Worm (Caenorhabditis elegans) whole organism, dauer: ENCODE data around the gene fbxb-98.
"Not testable (repeated sequence)": the region's sequence is repeated elsewhere in the genome, so short reads cannot be mapped to it uniquely, and the experiment has no call there.

ENCODE experiments used
- unc-62 ChIP-seq: sonication (generic microtip); optimal IDR thresholded peaks from 2 replicates; lab custom pipeline; 2017; ENCODE audit warnings: missing biosample characterization, missing genetic modification reagents, missing genetic modification characterization

Gene fbxb-98

DNA sequence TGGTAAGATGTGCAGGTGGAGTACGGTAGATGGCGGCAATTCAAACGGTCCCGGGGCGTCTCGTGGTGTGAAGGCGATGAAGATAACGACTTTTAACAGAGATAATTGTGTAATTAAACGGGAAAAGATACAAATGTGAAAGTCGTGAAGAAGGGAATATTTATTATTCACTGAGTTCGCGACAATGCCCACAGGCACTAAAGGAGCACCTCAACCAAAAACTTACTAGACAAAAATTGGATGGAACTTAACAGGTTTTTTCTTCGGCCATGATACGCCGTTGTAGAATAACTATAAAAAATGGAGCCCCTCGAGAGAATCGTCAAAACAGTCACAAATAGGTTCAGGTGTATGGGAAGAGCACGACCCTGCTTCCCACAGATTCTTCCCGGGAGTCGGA lies at the start of gene fbxb-98:
Gene fbxb-98, plus strand, starts transcription at position 301 of the 400 bp plus-strand sequence.
- not testable (repeated sequence) for TF ChIP-seq unc-62 (GFP tag; lab: Kevin White, UChicago)

- no peak for TF ChIP-seq unc-62 (GFP tag; lab: Kevin White, UChicago)
These were observed 46.4 kb upstream of the fbxb-98 start for ce11 chrII:1816053-1816452.

- no peak for TF ChIP-seq unc-62 (GFP tag; lab: Kevin White, UChicago)
These were observed 44.1 kb upstream of the fbxb-98 start, which contains the start of gene fbxb-10 for ce11 chrII:1818300-1818699. Gene fbxb-10, minus strand, starts transcription at chrII:1818400.

- TF ChIP-seq unc-62 (GFP tag; lab: Kevin White, UChicago): no peak
These were observed 42.4 kb upstream of the fbxb-98 start, which contains the start of gene fbxc-19 for ce11 chrII:1819944-1820570. Gene fbxc-19, plus strand, starts transcription at chrII:1820479.

- TF ChIP-seq unc-62 (GFP tag; lab: Kevin White, UChicago): no peak
These were observed 41.7 kb upstream of the fbxb-98 start, which contains the start of gene fbxa-3 for ce11 chrII:1820774-1821173. Gene fbxa-3, minus strand, starts transcription at chrII:1820874.

DNA sequence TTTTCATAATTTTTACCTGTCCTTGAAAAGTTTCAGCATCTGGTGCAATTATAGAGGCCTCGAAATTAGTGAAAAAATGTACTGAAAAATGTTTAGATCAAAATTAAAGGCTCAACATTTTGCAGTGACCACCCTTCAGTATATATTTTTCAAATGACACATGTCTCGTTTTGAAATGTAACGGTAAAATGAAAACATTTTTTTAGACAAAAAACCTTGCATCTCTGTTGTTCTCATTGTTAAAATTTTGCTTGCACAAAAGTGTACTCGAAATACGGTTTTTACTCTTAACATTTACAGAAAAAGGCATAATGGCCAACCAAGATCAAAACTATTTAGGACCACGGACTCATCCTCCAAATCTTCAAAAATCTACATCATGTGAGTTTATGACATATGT lies 38.1 kb upstream of the fbxb-98 start, which contains the start of gene math-41:
Gene math-41, plus strand, starts transcription at position 301 of the 400 bp plus-strand sequence.
- TF ChIP-seq unc-62 (GFP tag; lab: Kevin White, UChicago): not testable (repeated sequence)

ce11 chrII:1830182-1830682 lies 32.2 kb upstream of the fbxb-98 start, which contains the start of gene math-40:
Gene math-40, plus strand, starts transcription at chrII:1830632.
- TF ChIP-seq unc-62 (GFP tag; lab: Kevin White, UChicago): no peak

DNA sequence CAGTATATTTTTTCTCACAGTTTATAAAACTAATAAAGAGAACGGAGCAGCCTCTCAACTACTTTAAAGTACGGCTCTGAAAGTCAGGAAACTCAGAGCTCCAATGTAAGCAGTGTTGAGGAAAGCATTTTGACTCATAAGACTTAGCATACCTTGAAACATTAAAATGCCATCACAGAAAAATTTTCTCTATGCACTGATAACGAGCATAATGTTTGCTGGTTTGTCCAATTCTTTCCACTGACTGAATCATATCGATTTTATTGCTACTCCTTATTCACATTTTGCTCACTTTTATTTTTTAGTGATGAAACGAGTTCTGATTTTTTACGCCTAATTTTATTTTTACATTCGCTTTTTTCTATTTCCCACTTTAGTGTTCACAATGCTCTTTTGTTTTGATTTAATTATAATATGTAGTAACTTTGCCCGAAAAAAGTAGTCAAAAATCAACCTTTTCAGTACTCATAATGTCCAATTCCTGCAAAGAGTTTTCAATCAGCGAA lies 30.5 kb upstream of the fbxb-98 start, which contains the start of gene math-39:
Gene math-39, plus strand, starts transcription at position 456 of the 506 bp plus-strand sequence.
- no peak for TF ChIP-seq unc-62 (GFP tag; lab: Kevin White, UChicago)

DNA sequence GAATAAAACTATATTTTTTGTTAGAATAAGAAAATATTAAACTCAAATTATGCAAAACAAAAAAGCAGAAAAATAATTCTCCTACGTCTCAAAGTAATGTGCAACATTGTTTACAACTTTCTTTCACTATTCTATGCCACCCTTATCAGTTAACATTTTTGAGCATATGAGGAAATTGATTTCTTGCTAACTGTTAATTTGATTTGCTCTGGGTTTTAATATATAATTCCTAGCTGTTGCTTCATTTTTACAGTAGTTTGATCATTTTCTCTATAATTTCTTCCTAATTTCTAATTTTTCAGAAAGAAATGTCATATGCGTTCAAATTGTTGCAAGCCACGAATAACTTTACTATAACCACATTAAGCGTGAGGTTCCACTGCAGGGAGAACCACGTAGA lies 26.2 kb upstream of the fbxb-98 start, which contains the start of gene T08E11.1:
Gene T08E11.1, plus strand, starts transcription at position 301 of the 400 bp plus-strand sequence.
- TF ChIP-seq unc-62 (GFP tag; lab: Kevin White, UChicago): no peak

DNA sequence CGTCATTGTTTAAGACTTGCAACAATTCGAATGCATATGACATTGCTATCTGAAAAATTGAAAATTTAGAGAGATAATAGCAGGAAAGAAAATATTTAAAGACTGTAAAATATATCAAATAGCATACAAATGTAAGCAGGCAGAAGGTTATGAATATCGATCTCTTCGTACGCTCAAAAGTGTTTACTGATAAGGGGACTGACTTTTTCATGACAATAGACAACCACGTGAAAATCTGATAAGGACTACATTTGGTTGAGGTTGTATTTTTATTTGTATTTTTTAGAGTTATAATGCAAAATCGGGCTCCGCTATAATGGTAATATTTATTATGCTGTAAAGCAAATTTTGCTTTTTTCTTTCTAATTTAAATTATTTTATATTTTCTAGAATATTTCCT lies 19.5 kb upstream of the fbxb-98 start, which contains the start of the genes C52E2.5 and C52E2.4:
Gene C52E2.5, minus strand, starts transcription at position 43 of the 400 bp plus-strand sequence.
Gene C52E2.4, plus strand, starts transcription at position 252 of the 400 bp plus-strand sequence.
- TF ChIP-seq unc-62 (GFP tag; lab: Kevin White, UChicago): no peak

DNA sequence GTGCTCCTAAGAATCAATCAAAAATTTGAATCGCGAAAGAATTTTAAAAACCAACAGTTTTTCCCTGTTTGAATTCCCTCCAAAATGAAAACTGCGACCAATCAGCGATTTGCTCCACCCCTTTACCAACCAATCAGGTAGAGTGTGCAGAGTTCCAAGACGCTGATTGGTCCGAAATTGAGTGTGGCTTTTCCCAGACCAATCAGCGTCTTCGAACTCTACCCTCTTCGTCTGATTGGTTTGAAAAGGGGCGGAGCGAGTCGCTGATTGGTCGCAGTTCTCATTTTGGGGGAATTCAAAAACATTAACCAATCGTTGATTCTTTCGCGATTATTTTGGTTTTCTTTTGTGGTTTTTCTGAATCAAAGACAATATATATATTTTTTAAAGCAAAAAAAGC lies 17.9 kb upstream of the fbxb-98 start:
- TF ChIP-seq unc-62 (GFP tag; lab: Kevin White, UChicago): no peak

DNA sequence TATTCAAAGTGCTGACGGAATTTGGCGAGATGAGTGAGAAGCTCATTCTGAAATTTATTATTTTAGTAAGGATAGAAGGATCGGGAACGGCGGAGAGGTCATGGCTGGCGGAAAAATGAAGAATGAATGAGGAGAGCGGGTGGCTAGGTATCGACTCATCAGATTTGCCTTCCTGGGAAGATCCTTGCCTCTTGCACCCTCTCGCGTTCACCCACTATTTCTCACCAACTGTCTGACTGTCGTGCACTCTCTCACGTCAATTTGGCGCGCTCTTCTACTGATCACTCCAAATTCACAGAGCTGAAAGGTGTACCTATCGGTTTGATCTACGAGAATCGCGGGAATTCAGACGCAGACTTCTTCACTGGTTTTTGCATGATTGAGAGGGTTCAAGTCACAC lies 14.3 kb upstream of the fbxb-98 start, which contains the start of gene fbxb-97:
Gene fbxb-97, minus strand, starts transcription at position 53 of the 400 bp plus-strand sequence.
- no peak for TF ChIP-seq unc-62 (GFP tag; lab: Kevin White, UChicago)

ce11 chrII:1850299-1850698 lies 12.1 kb upstream of the fbxb-98 start, which contains the start of gene fbxb-96:
Gene fbxb-96, minus strand, starts transcription at chrII:1850399.
- TF ChIP-seq unc-62 (GFP tag; lab: Kevin White, UChicago): no peak

DNA sequence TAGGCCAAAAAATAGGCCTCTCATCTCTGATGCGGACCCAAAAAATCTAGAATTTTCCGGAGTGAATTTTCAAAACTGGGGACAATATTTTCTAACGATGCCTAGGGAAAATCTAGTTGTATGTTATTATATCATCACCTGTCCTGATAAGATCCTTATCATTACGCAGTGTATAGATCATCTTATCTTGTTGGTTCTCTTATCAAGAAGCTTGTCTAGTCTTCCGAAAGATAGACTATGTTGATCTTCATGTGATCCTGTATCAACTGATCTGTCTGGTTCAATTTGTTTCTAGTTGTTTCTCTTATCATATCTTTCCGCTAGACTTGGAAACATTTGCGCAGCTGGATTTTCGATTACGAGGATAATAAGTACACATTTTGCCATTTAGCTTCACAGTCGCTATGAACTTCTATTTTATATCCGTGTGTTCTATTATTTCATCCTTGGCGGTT lies 11.6 kb upstream of the fbxb-98 start, which contains the start of gene C52E2.3:
Gene C52E2.3, plus strand, starts transcription at position 405 of the 455 bp plus-strand sequence.
- no peak for TF ChIP-seq unc-62 (GFP tag; lab: Kevin White, UChicago)

DNA sequence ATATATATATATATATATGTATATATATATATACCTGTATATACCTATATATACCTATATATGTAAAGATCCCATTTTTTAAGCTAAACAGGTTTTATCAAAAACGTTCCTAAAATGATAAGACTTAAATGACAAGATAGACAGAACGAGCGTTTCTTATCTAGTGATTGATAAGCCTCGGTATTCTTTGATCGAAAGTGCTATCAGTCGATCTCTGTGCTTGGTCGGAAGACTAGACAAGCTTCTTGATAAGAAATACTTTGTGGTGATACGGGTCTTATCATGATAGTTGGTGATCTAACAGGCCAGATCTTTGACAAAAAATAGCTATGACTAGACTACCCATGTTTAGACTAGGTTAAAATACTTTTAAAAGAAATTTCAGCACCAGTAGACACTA lies 10.7 kb upstream of the fbxb-98 start:
- no peak for TF ChIP-seq unc-62 (GFP tag; lab: Kevin White, UChicago)

- TF ChIP-seq unc-62 (GFP tag; lab: Kevin White, UChicago): no peak
These were observed 9.9 kb upstream of the fbxb-98 start, which contains the start of gene C52E2.2 for ce11 chrII:1852503-1852902. Gene C52E2.2, plus strand, starts transcription at chrII:1852803.
